Worm (Caenorhabditis elegans): ENCODE data around the gene F38E1.10.

Gene F38E1.10

ce11 chrV:8375419-8375818 lies at the start of gene F38E1.10:
TSS of gene F38E1.10 (minus strand) at chrV:8375519.
- TF ChIP-seq nhr-28 (tag; optimal IDR thresholded peaks at IDR 0.05) (no peak), nhr-2 (tag; optimal IDR thresholded peaks at IDR 0.05) (no peak), nhr-76 (tag; optimal IDR thresholded peaks at IDR 0.05) (no peak), ces-1 (GFP tag; optimal IDR thresholded peaks at IDR 0.05) (no peak), unc-120 (tag; optimal IDR thresholded peaks at IDR 0.05; ENCODE audit: poor library complexity, severe bottlenecking) (no peak), ceh-39 (tag; optimal IDR thresholded peaks at IDR 0.05) (no peak), nhr-12 (tag; optimal IDR thresholded peaks at IDR 0.05) (no peak), mls-2 (tag; optimal IDR thresholded peaks at IDR 0.05) (no peak), cnd-1 (tag; optimal IDR thresholded peaks at IDR 0.05) (no peak), lin-13 (tag; optimal IDR thresholded peaks at IDR 0.05) (no peak), mab-5 (tag; optimal IDR thresholded peaks at IDR 0.05) (no peak), sptf-1 (tag; optimal IDR thresholded peaks at IDR 0.05) (no peak), ceh-43 (GFP tag; optimal IDR thresholded peaks at IDR 0.05) (no peak), sem-2 (GFP tag; optimal IDR thresholded peaks at IDR 0.05) (no peak), hlh-1 (tag; optimal IDR thresholded peaks at IDR 0.05) (no peak), ztf-11 (tag; optimal IDR thresholded peaks at IDR 0.05) (no peak), nhr-237 (tag; optimal IDR thresholded peaks at IDR 0.05) (no peak), blmp-1 (tag; optimal IDR thresholded peaks at IDR 0.05) (no peak), ceh-83 (GFP tag; optimal IDR thresholded peaks at IDR 0.05) (no peak)

ce11 chrV:8417271-8417670 lies 42.0 kb upstream of the F38E1.10 start:
- TF ChIP-seq mls-2 (tag; optimal IDR thresholded peaks at IDR 0.05) (no peak), drap-1 (GFP tag; optimal IDR thresholded peaks at IDR 0.05) (no peak), lsy-2 (tag; optimal IDR thresholded peaks at IDR 0.05) (no peak), unc-62 (GFP tag; optimal IDR thresholded peaks at IDR 0.05) (no peak), ceh-39 (tag; optimal IDR thresholded peaks at IDR 0.05) (no peak), ztf-11 (tag; optimal IDR thresholded peaks at IDR 0.05) (no peak), nhr-237 (tag; optimal IDR thresholded peaks at IDR 0.05) (no peak)

ce11 chrV:8415113-8415530 lies 39.8 kb upstream of the F38E1.10 start:
- TF ChIP-seq tbx-8 (GFP tag; optimal IDR thresholded peaks at IDR 0.05) (no peak), nhr-76 (tag; optimal IDR thresholded peaks at IDR 0.05) (no peak), ztf-11 (tag; optimal IDR thresholded peaks at IDR 0.05) (no peak), ham-2 (GFP tag; optimal IDR thresholded peaks at IDR 0.05) (no peak), ceh-83 (GFP tag; optimal IDR thresholded peaks at IDR 0.05) (no peak), nhr-28 (tag; optimal IDR thresholded peaks at IDR 0.05) (no peak), lin-32 (GFP tag; optimal IDR thresholded peaks at IDR 0.05) (no peak), ceh-39 (tag; optimal IDR thresholded peaks at IDR 0.05) (no peak), unc-120 (tag; optimal IDR thresholded peaks at IDR 0.05; ENCODE audit: poor library complexity, severe bottlenecking) (no peak), nhr-237 (tag; optimal IDR thresholded peaks at IDR 0.05) (no peak), nhr-2 (tag; optimal IDR thresholded peaks at IDR 0.05) (no peak), drap-1 (GFP tag; optimal IDR thresholded peaks at IDR 0.05) (no peak), cnd-1 (tag; optimal IDR thresholded peaks at IDR 0.05) (no peak), pha-4 (tag; optimal IDR thresholded peaks at IDR 0.05) (no peak), mep-1 (tag; optimal IDR thresholded peaks at IDR 0.05) (no peak), ces-1 (GFP tag; optimal IDR thresholded peaks at IDR 0.05) (no peak), sptf-1 (tag; optimal IDR thresholded peaks at IDR 0.05) (no peak), unc-62 (GFP tag; optimal IDR thresholded peaks at IDR 0.05) (no peak)

- no peak for TF ChIP-seq sem-2 (GFP tag; optimal IDR thresholded peaks at IDR 0.05)
- no peak for TF ChIP-seq mep-1 (tag; optimal IDR thresholded peaks at IDR 0.05)
- TF ChIP-seq lin-32 (GFP tag; optimal IDR thresholded peaks at IDR 0.05), result no peak
- no peak for TF ChIP-seq ham-2 (GFP tag; optimal IDR thresholded peaks at IDR 0.05)
- TF ChIP-seq ces-1 (GFP tag; optimal IDR thresholded peaks at IDR 0.05), result no peak
Measured at ce11 chrV:8414036-8414728, 38.9 kb upstream of the F38E1.10 start, which contains the start of gene pos-1. TSS of gene pos-1 (plus strand) at chrV:8414086.

- TF ChIP-seq ces-1 (GFP tag; optimal IDR thresholded peaks at IDR 0.05) (no peak), nhr-76 (tag; optimal IDR thresholded peaks at IDR 0.05) (no peak), ham-2 (GFP tag; optimal IDR thresholded peaks at IDR 0.05) (no peak), M03D4.4 (tag; optimal IDR thresholded peaks at IDR 0.05) (no peak), drap-1 (GFP tag; optimal IDR thresholded peaks at IDR 0.05) (no peak), elt-3 (tag; optimal IDR thresholded peaks at IDR 0.05) (no peak), tbx-8 (GFP tag; optimal IDR thresholded peaks at IDR 0.05) (no peak)
Measured at ce11 chrV:8413432-8414021, 38.2 kb upstream of the F38E1.10 start, which contains the start of gene vha-18. TSS of gene vha-18 (minus strand) at chrV:8413482.
